Fruit fly (Drosophila melanogaster) whole organism, pupa: ENCODE data around the gene Targ1.

Source experiments
- CG10348 ChIP-seq: fragments of 200-800 bp; sonication (Bioruptor generic); IDR thresholded peaks from 2 replicates; pipeline ENCODE4 v1.3.6; 2022; ENCODE audit warnings: missing biosample characterization, missing genetic modification characterization
- CG12605 ChIP-seq: fragments of 200-800 bp; sonication (Bioruptor generic); IDR thresholded peaks from 2 replicates; pipeline ENCODE4 v1.3.6; 2022; ENCODE audit warnings: missing biosample characterization, missing genetic modification characterization
- CG13204 ChIP-seq: fragments of 200-800 bp; sonication (Bioruptor generic); optimal IDR thresholded peaks from 2 replicates; lab custom pipeline; 2018; ENCODE audit warnings: missing biosample characterization, mild to moderate bottlenecking, missing genetic modification characterization, moderate library complexity
- CG14655 ChIP-seq: fragments of 200-800 bp; sonication (Bioruptor generic); optimal IDR thresholded peaks from 3 replicates; lab custom pipeline; 2017; ENCODE audit warnings: mild to moderate bottlenecking, missing biosample characterization, missing genetic modification reagents, missing genetic modification characterization
- CG15710 ChIP-seq: fragments of 200-800 bp; sonication (Bioruptor generic); optimal IDR thresholded peaks from 2 replicates; lab custom pipeline; 2018; ENCODE audit warnings: missing biosample characterization, mild to moderate bottlenecking, missing genetic modification characterization, moderate library complexity
- CG17806 ChIP-seq: fragments of 200-800 bp; sonication (Bioruptor generic); optimal IDR thresholded peaks from 2 replicates; lab custom pipeline; 2018; ENCODE audit warnings: missing biosample characterization, mild to moderate bottlenecking, missing genetic modification characterization, moderate library complexity
- CG32121 ChIP-seq: fragments of 200-800 bp; sonication (Bioruptor generic); IDR thresholded peaks from 2 replicates; pipeline ENCODE4 v1.3.6; 2022; ENCODE audit warnings: missing biosample characterization, missing genetic modification characterization
- CG34367 ChIP-seq: fragments of 200-800 bp; sonication (Bioruptor generic); optimal IDR thresholded peaks from 2 replicates; lab custom pipeline; 2018; ENCODE audit warnings: missing biosample characterization, mild to moderate bottlenecking, missing genetic modification characterization
- CG4496 ChIP-seq: fragments of 200-800 bp; sonication (Bioruptor generic); IDR thresholded peaks from 3 replicates; pipeline ENCODE4 v1.3.6; 2022; ENCODE audit warnings: missing biosample characterization, missing genetic modification characterization
- CG8159 ChIP-seq: fragments of 200-800 bp; sonication (Bioruptor generic); optimal IDR thresholded peaks from 3 replicates; lab custom pipeline; 2018; ENCODE audit warnings: missing biosample characterization, mild to moderate bottlenecking, missing genetic modification characterization, moderate library complexity
- CG8301 ChIP-seq: fragments of 200-800 bp; sonication (Bioruptor generic); optimal IDR thresholded peaks from 2 replicates; lab custom pipeline; 2018; ENCODE audit warnings: missing biosample characterization, mild to moderate bottlenecking, missing genetic modification characterization
- CG9948 ChIP-seq: fragments of 200-800 bp; sonication (Bioruptor generic); optimal IDR thresholded peaks from 2 replicates; lab custom pipeline; 2018; ENCODE audit warnings: missing biosample characterization, mild to moderate bottlenecking, missing genetic modification characterization, moderate library complexity
- D1 ChIP-seq: fragments of 200-800 bp; sonication (Bioruptor generic); optimal IDR thresholded peaks from 2 replicates; lab custom pipeline; 2018; ENCODE audit warnings: missing biosample characterization, mild to moderate bottlenecking, missing genetic modification characterization, moderate library complexity
- EcR ChIP-seq: fragments of 200-800 bp; sonication (Bioruptor generic); optimal IDR thresholded peaks from 3 replicates; lab custom pipeline; 2019; ENCODE audit warnings: missing biosample characterization, missing genetic modification characterization, mild to moderate bottlenecking, moderate library complexity, missing genetic modification reagents
- Ets98B ChIP-seq: fragments of 200-800 bp; sonication (Bioruptor generic); IDR thresholded peaks from 2 replicates; pipeline ENCODE4 v1.3.6; 2022; ENCODE audit warnings: missing biosample characterization, missing genetic modification characterization
- Pif1A ChIP-seq: fragments of 200-800 bp; sonication (Bioruptor generic); optimal IDR thresholded peaks from 3 replicates; lab custom pipeline; 2016; ENCODE audit warnings: missing biosample characterization, missing genetic modification characterization
- Pif1B ChIP-seq: fragments of 200-800 bp; sonication (Bioruptor generic); optimal IDR thresholded peaks from 3 replicates; lab custom pipeline; 2016; ENCODE audit warnings: missing biosample characterization, missing genetic modification characterization
- Snoo ChIP-seq: fragments of 200-800 bp; sonication (Bioruptor generic); optimal IDR thresholded peaks from 3 replicates; lab custom pipeline; 2017; ENCODE audit warnings: missing biosample characterization, mild to moderate bottlenecking, missing genetic modification characterization, inconsistent platforms
- fd96Ca ChIP-seq: fragments of 200-800 bp; sonication (Bioruptor generic); IDR thresholded peaks from 3 replicates; pipeline ENCODE4 v1.3.6; 2022; ENCODE audit warnings: missing biosample characterization, missing genetic modification characterization
- gl ChIP-seq: fragments of 200-800 bp; sonication (Bioruptor generic); optimal IDR thresholded peaks from 2 replicates; lab custom pipeline; 2018; ENCODE audit warnings: missing biosample characterization, mild to moderate bottlenecking, missing genetic modification characterization
- rn ChIP-seq: fragments of 200-800 bp; sonication (Bioruptor generic); IDR thresholded peaks from 2 replicates; pipeline ENCODE4 v1.3.6; 2022; ENCODE audit warnings: missing biosample characterization, missing genetic modification characterization

The Targ1 gene

DNA sequence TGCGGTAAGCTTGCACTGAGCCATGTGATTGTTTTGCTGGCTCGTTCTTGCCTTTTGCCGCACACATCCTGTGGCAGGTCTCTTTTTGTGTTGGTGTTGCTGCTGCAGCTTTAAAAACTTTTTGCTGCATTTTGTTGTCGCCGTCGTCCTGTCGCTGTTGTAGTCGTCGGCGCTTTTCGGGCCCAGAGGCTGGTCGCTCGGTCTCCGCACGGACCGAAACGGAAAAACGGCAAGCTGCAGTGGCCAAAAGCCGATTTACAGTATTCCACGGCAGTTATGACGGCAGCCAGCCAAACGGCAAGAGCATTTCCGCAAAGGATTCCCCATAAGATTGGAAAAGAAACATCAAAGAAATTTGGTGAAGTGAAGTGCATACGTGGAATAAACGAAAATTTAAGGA lies 17.4 kb upstream of the Targ1 start, which contains the start of gene CG43219:
Gene CG43219, plus strand, starts transcription at position 301 of the 400 bp plus-strand sequence.
- TF ChIP-seq EcR (GFP tag; lab: Kevin White, UChicago) (no peak), CG4496 (GFP tag; lab: Robert Waterston, UW) (0 out of 3 replicates have a peak, but pooled peaks have one; percentile 22)
- TF ChIP-seq, all 21 proteins: peak for 1

DNA sequence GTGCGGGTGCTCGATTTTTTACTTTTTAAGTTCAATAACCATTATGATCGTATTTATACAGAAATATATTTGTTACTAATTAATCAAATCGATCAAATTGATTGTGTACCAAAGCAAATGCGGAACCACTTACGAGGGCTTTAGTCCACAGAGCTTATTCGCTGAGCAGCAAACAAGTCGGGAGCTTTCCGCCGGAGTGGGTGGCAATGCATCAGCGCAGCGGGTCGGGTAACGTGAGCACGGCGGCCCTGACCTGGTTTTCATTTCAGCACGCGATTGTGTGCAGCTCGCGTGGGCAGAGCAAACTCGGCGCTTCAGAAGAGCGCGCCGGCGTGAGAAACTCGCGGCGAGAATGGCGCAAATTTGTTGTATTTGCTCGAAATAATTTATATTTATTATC lies 16.5 kb upstream of the Targ1 start:
- no peak for TF ChIP-seq D1
- TF ChIP-seq CG15710 (tag; lab: Kevin White, UChicago), result no peak
- peak; percentile 41; the same call in 1 of the 2 replicates for TF ChIP-seq CG32121 (GFP tag; lab: Robert Waterston, UW)
- TF ChIP-seq CG4496 (GFP tag; lab: Robert Waterston, UW), result peak; percentile 66; the same call in 2 of the 3 replicates

DNA sequence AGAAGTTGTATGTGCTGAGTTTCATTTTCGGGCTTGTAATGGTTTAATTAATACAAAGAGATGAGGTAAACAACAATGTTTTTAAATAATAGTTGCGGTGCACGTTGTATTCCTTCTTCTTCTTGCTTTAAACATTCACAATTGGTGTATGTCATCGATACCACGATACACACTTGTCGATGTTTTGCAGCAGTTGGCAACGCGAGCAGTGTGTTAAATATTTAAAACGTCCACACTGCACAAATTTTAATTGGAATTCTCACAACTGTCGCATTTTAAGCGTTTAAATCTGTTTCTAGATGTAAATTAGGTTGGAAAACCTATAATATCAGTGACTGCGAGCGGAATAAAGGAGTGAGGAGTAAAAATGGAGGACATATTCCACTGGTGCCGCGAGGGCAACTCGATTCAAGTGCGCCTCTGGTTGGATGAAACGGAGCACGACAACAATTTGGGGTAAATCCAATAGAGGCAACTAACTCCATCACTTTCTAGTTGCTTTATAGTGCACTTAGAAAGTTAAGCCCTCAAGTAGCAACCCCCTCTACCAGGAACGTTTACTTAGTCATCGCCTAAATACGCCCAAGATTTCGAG lies 14.1 kb upstream of the Targ1 start, which contains the start of the genes Trmt112 and Ilk:
Gene Trmt112, minus strand, starts transcription at position 143 of the 595 bp plus-strand sequence.
Gene Ilk, plus strand, starts transcription at position 205 of the 595 bp plus-strand sequence.
- TF ChIP-seq D1 (no peak), Pif1B (GFP tag; lab: Kevin White, UChicago) (no peak), CG9948 (tag; lab: Kevin White, UChicago) (no peak), CG14655 (GFP tag; lab: Kevin White, UChicago) (no peak), CG12605 (no peak), CG32121 (GFP tag; lab: Robert Waterston, UW) (no peak), gl (tag; lab: Kevin White, UChicago) (no peak), Ets98B (GFP tag; lab: Robert Waterston, UW) (no peak), Snoo (no peak), EcR (GFP tag; lab: Kevin White, UChicago) (no peak), CG4496 (GFP tag; lab: Robert Waterston, UW) (no peak), fd96Ca (GFP tag; lab: Robert Waterston, UW) (no peak), CG34367 (no peak), CG15710 (tag; lab: Kevin White, UChicago) (no peak), CG17806 (tag; lab: Kevin White, UChicago) (no peak), CG10348 (GFP tag; lab: Robert Waterston, UW) (no peak)
- TF ChIP-seq, all 21 proteins: peak for 0

DNA sequence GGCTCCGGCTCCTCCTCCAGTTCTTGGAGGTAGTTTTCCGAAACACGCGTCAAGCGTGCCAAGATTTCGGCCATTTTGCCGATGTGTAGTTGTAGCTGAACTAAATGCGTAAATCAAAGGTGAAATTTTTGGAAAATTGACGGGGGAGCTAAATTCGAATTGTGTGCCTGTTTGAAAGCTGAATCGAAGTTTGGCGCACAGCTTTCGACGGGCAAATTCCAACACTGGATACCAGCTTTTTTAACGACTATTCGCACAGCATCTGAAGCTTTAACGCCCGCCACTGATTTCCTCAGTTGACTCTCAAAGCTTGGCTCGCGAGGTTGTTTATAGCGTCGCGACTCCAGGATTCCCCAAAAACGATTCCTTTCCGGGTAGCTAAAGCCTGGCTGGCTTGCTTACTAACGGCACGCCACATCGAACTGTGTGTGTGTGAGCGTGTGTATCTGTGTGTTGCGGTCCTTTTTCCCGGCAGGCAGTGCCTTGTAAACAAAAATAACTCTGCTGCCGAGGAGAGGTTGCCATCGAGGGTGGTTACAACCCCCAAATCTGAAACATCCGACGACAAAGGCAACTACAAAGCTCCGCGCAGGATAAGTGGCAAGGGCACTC lies 7.3 kb upstream of the Targ1 start, which contains the start of the genes CG10510 and CG10508:
Gene CG10510, minus strand, starts transcription at position 164 of the 612 bp plus-strand sequence.
Gene CG10508, plus strand, starts transcription at position 295 of the 612 bp plus-strand sequence.
- TF ChIP-seq CG32121 (GFP tag; lab: Robert Waterston, UW) (no peak), gl (tag; lab: Kevin White, UChicago) (no peak), CG12605 (0 out of 2 replicates have a peak, but pooled peaks have one; percentile 12), CG4496 (GFP tag; lab: Robert Waterston, UW) (peak; percentile 43; the same call in 1 of the 3 replicates)
- TF ChIP-seq, all 21 proteins: peak for 2

DNA sequence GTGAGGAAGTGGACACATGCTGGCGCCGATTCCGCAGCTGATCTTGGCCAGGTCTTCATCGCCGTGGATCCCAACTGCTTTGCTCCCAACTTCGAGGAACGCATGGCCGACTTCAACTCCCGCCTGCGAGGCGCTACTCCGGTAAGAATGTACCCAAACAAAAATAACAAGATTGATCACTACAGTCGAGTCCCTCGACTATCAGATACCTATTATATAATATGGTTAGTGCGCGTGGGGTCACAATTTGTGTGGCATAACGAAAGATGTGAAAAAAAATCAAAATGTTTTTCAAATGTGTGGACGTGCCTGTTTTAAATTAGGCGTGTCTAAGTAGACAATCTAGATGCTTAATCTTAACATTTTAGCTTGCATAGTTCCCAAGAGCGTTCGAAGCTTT lies 3.8 kb upstream of the Targ1 start:
- no peak for TF ChIP-seq Pif1A
- no peak for TF ChIP-seq EcR (GFP tag; lab: Kevin White, UChicago)
- TF ChIP-seq CG9948 (tag; lab: Kevin White, UChicago), result no peak
- no peak for TF ChIP-seq Ets98B (GFP tag; lab: Robert Waterston, UW)
- no peak for TF ChIP-seq CG34367
- no peak for TF ChIP-seq CG10348 (GFP tag; lab: Robert Waterston, UW)
- TF ChIP-seq CG8301 (tag; lab: Kevin White, UChicago), result no peak
- no peak for TF ChIP-seq CG8159 (tag; lab: Kevin White, UChicago)
- TF ChIP-seq CG13204, result no peak
- no peak for TF ChIP-seq fd96Ca (GFP tag; lab: Robert Waterston, UW)
- no peak for TF ChIP-seq D1
- TF ChIP-seq Snoo, result no peak
- TF ChIP-seq CG14655 (GFP tag; lab: Kevin White, UChicago), result no peak
- TF ChIP-seq CG12605, result no peak
- no peak for TF ChIP-seq gl (tag; lab: Kevin White, UChicago)
- TF ChIP-seq CG32121 (GFP tag; lab: Robert Waterston, UW), result no peak
- TF ChIP-seq CG15710 (tag; lab: Kevin White, UChicago), result no peak
- TF ChIP-seq Pif1B (GFP tag; lab: Kevin White, UChicago), result no peak
- TF ChIP-seq, all 21 proteins: peak for 0

DNA sequence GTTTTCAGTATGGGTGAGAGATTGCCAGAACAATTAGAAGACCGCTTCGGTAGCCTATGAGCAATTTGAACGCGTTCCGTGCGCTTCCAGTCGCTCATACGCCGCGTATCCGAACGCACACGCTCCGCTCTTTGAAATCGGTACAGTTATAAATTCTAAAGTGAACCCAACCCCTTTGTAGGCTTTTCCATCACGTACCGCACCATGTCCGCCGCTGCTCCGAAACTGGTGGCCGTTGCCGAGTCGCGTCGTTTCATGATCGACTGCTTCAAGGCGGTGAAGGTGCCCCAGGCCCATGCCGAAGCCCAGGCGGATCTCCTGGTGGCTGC lies 2.8 kb upstream of the Targ1 start:
- TF ChIP-seq Pif1B (GFP tag; lab: Kevin White, UChicago) (no peak), CG10348 (GFP tag; lab: Robert Waterston, UW) (no peak), Snoo (no peak), gl (tag; lab: Kevin White, UChicago) (no peak), fd96Ca (GFP tag; lab: Robert Waterston, UW) (no peak), CG8159 (tag; lab: Kevin White, UChicago) (no peak), CG14655 (GFP tag; lab: Kevin White, UChicago) (no peak), Pif1A (no peak), CG15710 (tag; lab: Kevin White, UChicago) (no peak), CG32121 (GFP tag; lab: Robert Waterston, UW) (no peak), CG9948 (tag; lab: Kevin White, UChicago) (no peak), CG8301 (tag; lab: Kevin White, UChicago) (no peak), CG12605 (no peak), Ets98B (GFP tag; lab: Robert Waterston, UW) (no peak), CG4496 (GFP tag; lab: Robert Waterston, UW) (no peak), CG34367 (no peak), CG13204 (no peak), rn (GFP tag; lab: Robert Waterston, UW) (no peak), CG17806 (tag; lab: Kevin White, UChicago) (no peak), D1 (no peak)
